Fruit fly (Drosophila melanogaster): ENCODE data around the gene CheA75a.

Gene CheA75a

DNA sequence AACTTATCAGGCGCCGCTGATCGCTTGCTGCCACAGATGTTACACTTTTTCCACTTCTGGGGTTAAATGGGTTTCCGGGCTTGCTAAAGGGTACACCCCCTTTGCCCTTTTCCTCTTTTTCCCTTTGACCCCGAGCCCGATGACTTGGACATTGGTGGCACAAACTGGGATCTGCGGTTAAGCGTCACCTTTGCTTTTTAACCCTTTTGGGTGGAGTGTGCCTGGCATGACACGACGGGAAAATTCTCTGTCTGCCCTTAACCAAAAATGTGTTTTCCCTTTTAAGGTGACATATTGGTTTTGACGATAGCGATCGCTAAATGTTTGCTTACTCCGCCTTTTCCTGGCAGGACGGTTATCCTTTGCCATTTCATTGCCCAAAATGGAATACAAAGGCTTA lies 50.1 kb downstream of the CheA75a start:
- TF ChIP-seq Sin3A (optimal IDR thresholded peaks at IDR 0.05) (no peak), psq (optimal IDR thresholded peaks at IDR 0.05) (no peak), h (optimal IDR thresholded peaks at IDR 0.05) (no peak), ttk (optimal IDR thresholded peaks at IDR 0.05) (no peak), Myc (optimal IDR thresholded peaks at IDR 0.05) (no peak)

All from Kc167 (cell line).